Worm (Caenorhabditis elegans) whole organism, L4 larva: ENCODE data around the gene F26F4.2.

Experiments used
- aha-1 ChIP-seq: fragments of 150-350 bp; peaks from one replicate; lab custom pipeline; 2014; ENCODE audit warnings: missing biosample characterization, missing genetic modification characterization
- aly-2 ChIP-seq: sonication (generic microtip); optimal IDR thresholded peaks from 2 replicates; lab custom pipeline; 2018; ENCODE audit warnings: missing biosample characterization, missing genetic modification characterization
- dmd-6 ChIP-seq: fragments of 200-800 bp; sonication (Bioruptor generic); IDR thresholded peaks from 2 replicates; pipeline ENCODE4 v1.3.6; 2022; ENCODE audit warnings: missing genetic modification reagents, missing genetic modification characterization, missing compliant biosample characterization
- hlh-11 ChIP-seq: fragments of 200-800 bp; sonication (Bioruptor generic); optimal IDR thresholded peaks from 2 replicates; lab custom pipeline; 2018; ENCODE audit warnings: mild to moderate bottlenecking, missing genetic modification characterization, missing compliant biosample characterization
- madf-9 ChIP-seq: fragments of 200-800 bp; sonication (Bioruptor generic); conservative IDR thresholded peaks from 2 replicates; pipeline ENCODE4 v1.3.6; 2022; ENCODE audit warnings: missing genetic modification reagents, missing genetic modification characterization, missing compliant biosample characterization
- mep-1 ChIP-seq: fragments of 150-350 bp; sonication (generic microtip); optimal IDR thresholded peaks from 3 replicates; lab custom pipeline; 2014; ENCODE audit warnings: missing biosample characterization, missing genetic modification characterization
- nhr-111 ChIP-seq: fragments of 200-800 bp; sonication (Bioruptor generic); optimal IDR thresholded peaks from 2 replicates; lab custom pipeline; 2018; ENCODE audit warnings: mild to moderate bottlenecking, missing genetic modification characterization, missing compliant biosample characterization
- nhr-77 ChIP-seq: fragments of 150-350 bp; optimal IDR thresholded peaks from 2 replicates; lab custom pipeline; 2014; ENCODE audit warnings: missing biosample characterization, missing genetic modification characterization
- pha-4 ChIP-seq, 2 experiments: fragments of 150-350 bp in 1 of 2; fragments of 200-800 bp in 1 of 2; sonication (Bioruptor generic) in 1 of 2; IDR thresholded peaks in 1 of 2; optimal IDR thresholded peaks in 1 of 2; 2 replicates each; pipeline versions ENCODE4 v1.3.6 to Lab custom; 2014 to 2022; ENCODE audit warnings: missing genetic modification characterization in 2 of 2, missing genetic modification reagents in 2 of 2, missing biosample characterization in 1 of 2, missing compliant biosample characterization in 1 of 2
- skn-1 ChIP-seq: fragments of 150-350 bp; optimal IDR thresholded peaks from 2 replicates; lab custom pipeline; 2014; ENCODE audit warnings: missing biosample characterization, missing genetic modification characterization
- unc-62 ChIP-seq, 3 experiments: fragments of 150-350 bp in 1 of 3; sonication (generic microtip); optimal IDR thresholded peaks in 2 of 3; peaks in 1 of 3; 1 replicate in 1 of 3; 2 replicates in 2 of 3; lab custom pipeline; 2014 to 2017; ENCODE audit warnings: missing biosample characterization in 3 of 3, missing genetic modification characterization in 3 of 3, missing genetic modification reagents in 3 of 3, missing genotype in 1 of 3

- TF ChIP-seq mep-1 (no peak), hlh-11 (tag; lab: Kevin White, UChicago) (no peak), pha-4 (GFP tag; IDR thresholded peaks at IDR 0.05; lab: Robert Waterston, UW) (no peak), pha-4 (tag; optimal IDR thresholded peaks at IDR 0.05; lab: Kevin White, UChicago) (no peak), aha-1 (tag; lab: Kevin White, UChicago) (peak; percentile 58), nhr-111 (GFP tag; lab: Kevin White, UChicago) (no peak), unc-62 (GFP tag; optimal IDR thresholded peaks at IDR 0.05 in 1 of 2; lab: Kevin White, UChicago) (peak in 1 of 2 experiments; percentile 98), unc-62 (tag; optimal IDR thresholded peaks at IDR 0.05; lab: Kevin White, UChicago) (no peak), nhr-77 (tag; lab: Kevin White, UChicago) (no peak), dmd-6 (no peak), madf-9 (GFP tag; lab: Robert Waterston, UW) (no peak), skn-1 (tag; lab: Kevin White, UChicago) (no peak), aly-2 (no peak)
These were observed 50.2 kb downstream of the F26F4.2 start for ce11 chrIII:4961281-4961680.
